Fruit fly (Drosophila melanogaster): ENCODE data around the gene Drak.

The Drak gene

DNA sequence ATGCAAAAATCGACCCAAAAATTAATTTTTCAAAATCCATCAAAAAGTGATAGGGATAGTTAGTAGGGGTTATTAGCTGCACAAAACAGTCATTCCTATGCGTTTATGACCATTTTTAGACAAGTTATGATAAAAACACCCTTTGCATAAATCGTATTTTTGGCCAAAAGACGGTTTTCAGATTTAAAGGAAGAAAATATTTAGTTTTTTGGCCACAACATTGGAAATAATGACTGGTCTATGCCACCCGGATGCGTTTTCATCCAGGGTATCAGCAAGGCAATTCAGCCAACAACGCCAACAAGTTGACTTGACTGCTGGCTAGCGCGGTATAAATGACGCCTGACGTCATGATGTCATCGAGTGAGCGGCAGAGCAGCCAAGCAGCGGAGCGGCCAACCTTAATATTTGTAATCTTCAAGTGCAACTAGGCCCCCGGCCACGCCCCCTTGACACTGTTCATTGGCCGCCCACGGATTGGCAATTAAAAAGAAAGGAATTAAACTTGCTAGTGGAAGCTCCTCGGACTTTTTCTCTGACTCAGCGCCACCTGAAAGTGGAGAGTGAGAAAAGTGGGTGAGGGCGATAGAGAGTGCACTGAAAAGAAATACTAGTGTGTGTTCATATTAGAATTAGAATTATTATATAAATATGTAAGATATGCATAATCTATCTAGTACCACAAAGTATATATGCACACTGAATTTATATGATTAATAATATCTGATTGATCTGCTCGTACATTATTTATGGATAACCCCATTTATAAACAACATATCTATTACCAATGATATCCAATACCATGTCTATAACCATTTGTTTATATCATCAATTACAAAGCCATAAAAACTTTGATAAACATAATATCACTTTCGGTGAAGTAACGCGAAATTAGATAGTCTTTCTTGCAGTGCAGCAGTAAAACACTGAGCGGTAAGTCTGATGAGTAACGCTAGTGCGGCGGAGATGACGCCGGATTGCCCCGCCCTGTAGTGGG lies 67.1 kb downstream of the Drak start (continued):
- TF ChIP-seq CG6689 (GFP tag; IDR thresholded peaks at IDR 0.05) (peak; percentile 52; the same call in 1 of the 2 replicates), slp2 (GFP tag; optimal IDR thresholded peaks at IDR 0.05) (no peak), lola (GFP tag; optimal IDR thresholded peaks at IDR 0.05) (peak in 1 of 3 experiments; percentile 64), CG1233 (GFP tag; optimal IDR thresholded peaks at IDR 0.05) (peak; percentile 83), CG4404 (GFP tag; IDR thresholded peaks at IDR 0.05) (0 out of 2 replicates have a peak, but pooled peaks have one; percentile 17), CG5245 (GFP tag; optimal IDR thresholded peaks at IDR 0.05) (peak; percentile 64), CG18764 (GFP tag; optimal IDR thresholded peaks at IDR 0.05) (peak; percentile 23), pnt (GFP tag; optimal IDR thresholded peaks at IDR 0.05) (peak; percentile 15), CG3281 (GFP tag; optimal IDR thresholded peaks at IDR 0.05) (peak; percentile 91), Hr51 (GFP tag; optimal IDR thresholded peaks at IDR 0.05) (peak in 1 of 2 experiments; percentile 94), zfh2 (GFP tag; optimal IDR thresholded peaks at IDR 0.05) (peak; percentile 48), salm (tag; optimal IDR thresholded peaks at IDR 0.05) (peak; percentile 77), CG10565 (GFP tag; optimal IDR thresholded peaks at IDR 0.05) (no peak), CG12155 (GFP tag; optimal IDR thresholded peaks at IDR 0.05) (peak; percentile 74), CG6765 (GFP tag; optimal IDR thresholded peaks at IDR 0.05) (peak; percentile 82), CG14860 (GFP tag; IDR thresholded peaks at IDR 0.05; ENCODE audit: partially characterized antibody) (no peak), YL-1 (GFP tag; optimal IDR thresholded peaks at IDR 0.05) (peak; percentile 39), gcm2 (GFP tag; optimal IDR thresholded peaks at IDR 0.05) (no peak), wek (GFP tag; optimal IDR thresholded peaks at IDR 0.05) (peak; percentile 23), sr (GFP tag; IDR thresholded peaks at IDR 0.05) (no peak), nmo (GFP tag; optimal IDR thresholded peaks at IDR 0.05) (peak; percentile 93), gfzf (GFP tag; optimal IDR thresholded peaks at IDR 0.05) (no peak), mld (GFP tag; IDR thresholded peaks at IDR 0.05; ENCODE audit: partially characterized antibody) (no peak), CG2678 (tag; optimal IDR thresholded peaks at IDR 0.05) (peak; percentile 94), grau (tag; optimal IDR thresholded peaks at IDR 0.05) (peak; percentile 92), ewg (GFP tag; optimal IDR thresholded peaks at IDR 0.05) (peak; percentile 65), chinmo (GFP tag; IDR thresholded peaks at IDR 0.05; ENCODE audit: partially characterized antibody) (peak; percentile 87; the same call in 3 of the 4 replicates), CG7786 (GFP tag; optimal IDR thresholded peaks at IDR 0.05) (peak; percentile 31), Drgx (GFP tag; IDR thresholded peaks at IDR 0.05) (peak; percentile 60), sd (tag; optimal IDR thresholded peaks at IDR 0.05) (peak; percentile 61), CG17186 (GFP tag; optimal IDR thresholded peaks at IDR 0.05) (no peak), CG8290 (GFP tag; optimal IDR thresholded peaks at IDR 0.05) (no peak), CG8290 (tag; optimal IDR thresholded peaks at IDR 0.05) (peak in 1 of 2 experiments; percentile 62), luna (GFP tag; optimal IDR thresholded peaks at IDR 0.05) (no peak), Dip3 (GFP tag; optimal IDR thresholded peaks at IDR 0.05) (peak; percentile 28), E2f2 (GFP tag; IDR thresholded peaks at IDR 0.05) (peak; percentile 44; the same call in 1 of the 2 replicates), hb (GFP tag; IDR thresholded peaks at IDR 0.05; ENCODE audit: partially characterized antibody) (no peak), org-1 (GFP tag; optimal IDR thresholded peaks at IDR 0.05) (peak; percentile 84), CG18476 (GFP tag; optimal IDR thresholded peaks at IDR 0.05) (peak; percentile 8), Usf (GFP tag; optimal IDR thresholded peaks at IDR 0.05) (peak; percentile 42), zf30C (GFP tag; optimal IDR thresholded peaks at IDR 0.05) (peak; percentile 59), gsb (GFP tag; IDR thresholded peaks at IDR 0.05) (peak; percentile 45; the same call in 1 of the 2 replicates), Adf1 (GFP tag; IDR thresholded peaks at IDR 0.05) (peak; percentile 71), CG17829 (tag; optimal IDR thresholded peaks at IDR 0.05) (peak; percentile 87), CG10462 (GFP tag; optimal IDR thresholded peaks at IDR 0.05) (peak; percentile 49), pros (GFP tag; optimal IDR thresholded peaks at IDR 0.05) (peak; percentile 14), ci (GFP tag; IDR thresholded peaks at IDR 0.05) (no peak), dan (GFP tag; IDR thresholded peaks at IDR 0.05) (no peak)

Data from whole organism, embryonic.